Worm (Caenorhabditis elegans): ENCODE results near the gene F01F1.2.

DNA sequence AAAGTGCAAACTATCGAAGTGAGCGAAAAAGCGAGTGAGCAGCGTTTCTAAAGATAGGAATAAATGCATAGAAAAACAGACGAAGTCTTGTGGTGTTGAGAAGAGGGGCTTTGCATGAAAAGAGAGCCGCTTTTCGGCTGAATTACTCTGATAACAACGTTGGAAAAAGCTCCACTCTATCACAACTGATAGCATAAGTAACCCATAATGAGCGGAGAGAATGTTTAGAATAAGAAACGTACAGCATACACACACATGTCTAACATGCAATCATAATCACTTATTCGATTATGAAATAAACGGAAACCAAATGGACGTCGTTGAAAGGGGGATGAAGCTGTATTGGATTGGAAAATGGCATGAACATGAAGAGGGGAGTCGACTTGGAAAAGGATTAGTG lies 38.1 kb upstream of the F01F1.2 start:
- TF ChIP-seq him-1 (tag; optimal IDR thresholded peaks at IDR 0.05) = no peak
- TF ChIP-seq W03F9.2 (tag; optimal IDR thresholded peaks at IDR 0.05) = no peak
